Fruit fly (Drosophila melanogaster): ENCODE measurements around the gene CG6800.

DNA sequence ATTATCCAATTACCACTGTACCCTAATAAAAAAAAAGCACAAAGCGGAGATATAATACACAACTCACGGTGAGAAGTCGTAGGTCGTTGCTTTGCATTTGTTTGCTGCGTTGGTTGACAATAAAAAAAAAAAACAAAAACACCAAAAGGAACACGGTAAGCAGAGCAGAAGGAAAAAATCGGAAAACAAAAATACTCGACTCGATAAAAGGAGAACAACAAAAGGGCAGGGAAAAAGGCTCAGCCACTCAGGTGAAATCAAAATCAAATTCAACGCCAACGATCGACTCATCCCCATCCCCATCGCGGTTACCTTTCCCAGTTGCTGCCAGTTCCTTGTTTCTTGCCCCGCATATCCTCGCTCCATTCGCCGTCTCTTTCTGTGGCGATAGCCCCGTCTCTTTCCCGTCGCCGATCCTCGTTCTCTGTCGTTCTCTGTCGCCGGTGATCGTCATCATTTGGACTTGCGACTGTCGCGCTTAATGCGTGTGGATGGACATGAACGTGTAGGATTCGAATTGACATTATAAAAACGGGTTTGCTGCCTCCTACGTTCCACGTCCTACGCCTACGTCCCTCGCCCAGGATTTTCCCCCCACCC is 48.6 kb downstream of the CG6800 start:
- TF ChIP-seq Sox102F (GFP tag; optimal IDR thresholded peaks at IDR 0.05) = no peak
- TF ChIP-seq Hr38 (GFP tag; optimal IDR thresholded peaks at IDR 0.05) = no peak
- no peak for TF ChIP-seq CG6276 (GFP tag; optimal IDR thresholded peaks at IDR 0.05)
- no peak for TF ChIP-seq OdsH (GFP tag; optimal IDR thresholded peaks at IDR 0.05)
- no peak for TF ChIP-seq Hr39 (GFP tag; optimal IDR thresholded peaks at IDR 0.05)
- TF ChIP-seq CG7368 (GFP tag; optimal IDR thresholded peaks at IDR 0.05) = no peak
- no peak for TF ChIP-seq Blimp-1 (GFP tag; optimal IDR thresholded peaks at IDR 0.05)
- no peak for TF ChIP-seq CG8319 (GFP tag; optimal IDR thresholded peaks at IDR 0.05)
- TF ChIP-seq CG11762 (GFP tag; optimal IDR thresholded peaks at IDR 0.05; ENCODE audit: insufficient read depth) = no peak
- TF ChIP-seq CG6854 (GFP tag; optimal IDR thresholded peaks at IDR 0.05) = no peak
